Worm (Caenorhabditis elegans) whole organism, L1 larva: ENCODE measurements around the gene frpr-13.
A peak's percentile ranks its signal among the peaks of the same experiment; 100 is the strongest.

Experiments used
- dpl-1 ChIP-seq, 3 experiments: fragments of 150-350 bp in 2 of 3; sonication (generic microtip) in 1 of 3; optimal IDR thresholded peaks; 2 replicates each; lab custom pipeline; 2014 to 2017; ENCODE audit warnings: missing biosample characterization in 3 of 3, missing genetic modification characterization in 3 of 3, missing genetic modification reagents in 3 of 3
- efl-1 ChIP-seq, 4 experiments: fragments of 150-350 bp; optimal IDR thresholded peaks in 3 of 4; peaks in 1 of 4; 1 replicate in 1 of 4; 2 replicates in 3 of 4; lab custom pipeline; 2014; ENCODE audit warnings: missing biosample characterization in 2 of 4, missing genetic modification characterization in 2 of 4, missing genetic modification reagents in 2 of 4
- elt-3 ChIP-seq, 6 experiments: fragments of 150-350 bp in 1 of 6; sonication (generic microtip); optimal IDR thresholded peaks; 2 replicates each; lab custom pipeline; 2017 to 2018; ENCODE audit warnings: missing biosample characterization in 6 of 6, missing genetic modification characterization in 6 of 6, inconsistent platforms in 1 of 6
- hlh-4 ChIP-seq: sonication (generic microtip); optimal IDR thresholded peaks from 2 replicates; lab custom pipeline; 2016; ENCODE audit warnings: mild to moderate bottlenecking, missing genetic modification characterization, missing compliant biosample characterization
- lin-39 ChIP-seq: fragments of 150-350 bp; optimal IDR thresholded peaks from 2 replicates; lab custom pipeline; 2014; ENCODE audit warnings: missing biosample characterization, missing genetic modification reagents, missing genetic modification characterization
- lir-3 ChIP-seq: sonication (generic microtip); optimal IDR thresholded peaks from 2 replicates; lab custom pipeline; 2016; ENCODE audit warnings: mild to moderate bottlenecking, missing genetic modification characterization, moderate library complexity, missing compliant biosample characterization; ENCODE audit not compliant: poor library complexity
- mdl-1 ChIP-seq, 2 experiments: fragments of 150-350 bp; optimal IDR thresholded peaks; 2 replicates each; lab custom pipeline; 2014 to 2017; ENCODE audit warnings: missing biosample characterization in 2 of 2, missing genetic modification characterization in 2 of 2, inconsistent platforms in 1 of 2
- nhr-237 ChIP-seq: fragments of 150-350 bp; optimal IDR thresholded peaks from 2 replicates; lab custom pipeline; 2014; ENCODE audit warnings: missing biosample characterization, missing genetic modification characterization
- nhr-71 ChIP-seq: sonication (generic microtip); optimal IDR thresholded peaks from 2 replicates; lab custom pipeline; 2016; ENCODE audit warnings: mild to moderate bottlenecking, missing genetic modification characterization, moderate library complexity, missing compliant biosample characterization
- nhr-77 ChIP-seq: fragments of 150-350 bp; optimal IDR thresholded peaks from 2 replicates; lab custom pipeline; 2014; ENCODE audit warnings: missing biosample characterization, missing genetic modification characterization
- sptf-1 ChIP-seq: fragments of 150-350 bp; optimal IDR thresholded peaks from 2 replicates; lab custom pipeline; 2014; ENCODE audit warnings: missing biosample characterization, missing genetic modification characterization
- zag-1 ChIP-seq: fragments of 150-350 bp; optimal IDR thresholded peaks from 2 replicates; lab custom pipeline; 2014; ENCODE audit warnings: missing biosample characterization, missing genetic modification characterization
- ztf-11 ChIP-seq, 2 experiments: sonication (generic microtip); optimal IDR thresholded peaks; 2 replicates each; lab custom pipeline; 2016 to 2017; ENCODE audit warnings: missing genetic modification characterization in 2 of 2, missing biosample characterization in 1 of 2, missing compliant biosample characterization in 1 of 2

ce11 chrV:8939424-8940065 lies 40.7 kb downstream of the frpr-13 start:
- no peak for TF ChIP-seq nhr-77 (tag; lab: Kevin White, UChicago)
- no peak for TF ChIP-seq zag-1
- no peak for TF ChIP-seq ztf-11 (tag; optimal IDR thresholded peaks at IDR 0.05; lab: Kevin White, UChicago)
- TF ChIP-seq mdl-1 (tag; optimal IDR thresholded peaks at IDR 0.05; lab: Kevin White, UChicago): no peak
- TF ChIP-seq nhr-71 (tag; lab: Kevin White, UChicago): peak; percentile 60
- TF ChIP-seq lin-39: no peak
- TF ChIP-seq sptf-1 (tag; lab: Kevin White, UChicago): no peak
- peak in 1 of 6 experiments; percentile 20 for TF ChIP-seq elt-3 (tag; optimal IDR thresholded peaks at IDR 0.05; lab: Kevin White, UChicago)
- TF ChIP-seq dpl-1 (GFP tag; optimal IDR thresholded peaks at IDR 0.05; lab: Kevin White, UChicago): no peak
- TF ChIP-seq nhr-237: no peak
- TF ChIP-seq hlh-4 (tag; lab: Kevin White, UChicago): no peak
- TF ChIP-seq lir-3: no peak
- TF ChIP-seq efl-1 (optimal IDR thresholded peaks at IDR 0.05; lab: Kevin White, UChicago): no peak
- TF ChIP-seq efl-1 (GFP tag; optimal IDR thresholded peaks at IDR 0.05 in 1 of 2; lab: Kevin White, UChicago): peak in 1 of 2 experiments; percentile 8
